Fruit fly (Drosophila melanogaster): ENCODE results near the gene glec.

Gene glec

dm6 chr3R:21830303-21830707 lies 25.8 kb downstream of the glec start (continued):
- TF ChIP-seq CG11504 (tag; optimal IDR thresholded peaks at IDR 0.05) (peak; percentile 43), Sox102F (GFP tag; optimal IDR thresholded peaks at IDR 0.05) (peak; percentile 40), corto (GFP tag; optimal IDR thresholded peaks at IDR 0.05) (no peak), aop (GFP tag; IDR thresholded peaks at IDR 0.05) (no peak), unpg (GFP tag; optimal IDR thresholded peaks at IDR 0.05) (peak; percentile 19), Ssrp (tag; optimal IDR thresholded peaks at IDR 0.05) (peak; percentile 30), grau (tag; optimal IDR thresholded peaks at IDR 0.05) (peak; percentile 24), ci (GFP tag; IDR thresholded peaks at IDR 0.05) (no peak), dmrt11E (tag; optimal IDR thresholded peaks at IDR 0.05) (peak; percentile 75), gcm (GFP tag; optimal IDR thresholded peaks at IDR 0.05) (peak; percentile 1), sc (optimal IDR thresholded peaks at IDR 0.05) (no peak), sc (GFP tag; optimal IDR thresholded peaks at IDR 0.05) (peak; percentile 11), lilli (GFP tag; optimal IDR thresholded peaks at IDR 0.05) (no peak), sima (GFP tag; optimal IDR thresholded peaks at IDR 0.05) (no peak)

- no peak for TF ChIP-seq Bdp1 (GFP tag; optimal IDR thresholded peaks at IDR 0.05)
- 0 out of 3 replicates have a peak, but pooled peaks have one; percentile 1 for TF ChIP-seq tgo (GFP tag; IDR thresholded peaks at IDR 0.05)
- peak; percentile 5 for TF ChIP-seq oc (tag; optimal IDR thresholded peaks at IDR 0.05)
- no peak for TF ChIP-seq pho (GFP tag; optimal IDR thresholded peaks at IDR 0.05)
- TF ChIP-seq D19A (tag; optimal IDR thresholded peaks at IDR 0.05) = peak; percentile 79
- peak; percentile 60 to 78 for TF ChIP-seq Trl (optimal IDR thresholded peaks at IDR 0.05)
- no peak for TF ChIP-seq Trl (GFP tag; optimal IDR thresholded peaks at IDR 0.05)
- peak; percentile 73 for TF ChIP-seq grn (GFP tag; optimal IDR thresholded peaks at IDR 0.05)
- TF ChIP-seq Hey (tag; optimal IDR thresholded peaks at IDR 0.05) = no peak
- TF ChIP-seq Sox100B (GFP tag; optimal IDR thresholded peaks at IDR 0.05) = no peak
- 0 out of 4 replicates have a peak, but pooled peaks have one; percentile 33 for TF ChIP-seq Dll (GFP tag; IDR thresholded peaks at IDR 0.05; ENCODE audit: partially characterized antibody)
- no peak for TF ChIP-seq CG6791 (GFP tag; IDR thresholded peaks at IDR 0.05; ENCODE audit: partially characterized antibody)
- TF ChIP-seq Med (GFP tag) = peak; percentile 55
- no peak for TF ChIP-seq CG14014 (GFP tag; IDR thresholded peaks at IDR 0.05)
- TF ChIP-seq dysf (GFP tag; IDR thresholded peaks at IDR 0.05) = no peak
- peak; percentile 12 for TF ChIP-seq ewg (GFP tag; optimal IDR thresholded peaks at IDR 0.05)
- peak in 1 of 2 experiments; percentile 81 for TF ChIP-seq Pdp1 (GFP tag; optimal IDR thresholded peaks at IDR 0.05)
- TF ChIP-seq sd (tag; optimal IDR thresholded peaks at IDR 0.05) = peak; percentile 15
- peak; percentile 51 for TF ChIP-seq lbe (GFP tag; optimal IDR thresholded peaks at IDR 0.05)
- TF ChIP-seq NK7.1 (GFP tag; optimal IDR thresholded peaks at IDR 0.05) = no peak
- peak; percentile 98 for TF ChIP-seq CG4360 (GFP tag; IDR thresholded peaks at IDR 0.05)
- TF ChIP-seq lov (optimal IDR thresholded peaks at IDR 0.05) = no peak
- TF ChIP-seq lov (GFP tag; IDR thresholded peaks at IDR 0.05) = no peak
- peak; percentile 76 for TF ChIP-seq CG15479 (GFP tag; optimal IDR thresholded peaks at IDR 0.05)
- peak in 1 of 2 experiments; percentile 16 for TF ChIP-seq eve (GFP tag; optimal IDR thresholded peaks at IDR 0.05)
- TF ChIP-seq sens (GFP tag) = peak; percentile 86
- TF ChIP-seq CG3838 (GFP tag; optimal IDR thresholded peaks at IDR 0.05) = peak; percentile 14
- TF ChIP-seq yki (optimal IDR thresholded peaks at IDR 0.05) = peak; percentile 36
These were observed 26.5 kb downstream of the glec start for dm6 chr3R:21829487-21829957.
